Fruit fly (Drosophila melanogaster) whole organism, embryonic: ENCODE results near the gene CG8149.

Source experiments
- CG17829 ChIP-seq: fragments of 200-800 bp; optimal IDR thresholded peaks from 2 replicates; lab custom pipeline; 2019; ENCODE audit warnings: missing biosample characterization, mild to moderate bottlenecking, missing genetic modification characterization, moderate library complexity
- CG31388 ChIP-seq: fragments of 200-800 bp; sonication (Bioruptor generic); optimal IDR thresholded peaks from 2 replicates; lab custom pipeline; 2016; ENCODE audit warnings: missing biosample characterization, missing genetic modification characterization
- HLH3B ChIP-seq: fragments of 200-800 bp; sonication (Bioruptor generic); IDR thresholded peaks from 2 replicates; pipeline ENCODE4 v1.3.6; 2022; ENCODE audit warnings: missing biosample characterization, missing genetic modification characterization
- Hr78 ChIP-seq, 2 experiments: fragments of 200-800 bp in 1 of 2; fragments of >200 bp in 1 of 2; sonication (Bioruptor generic) in 1 of 2; optimal IDR thresholded peaks; 2 replicates each; lab custom pipeline; 2017 to 2019; ENCODE audit warnings: missing biosample characterization in 2 of 2, missing genetic modification characterization in 2 of 2, mild to moderate bottlenecking in 1 of 2, moderate library complexity in 1 of 2
- Vsx1 ChIP-seq: fragments of 200-800 bp; sonication (Bioruptor generic); optimal IDR thresholded peaks from 2 replicates; lab custom pipeline; 2017; ENCODE audit warnings: missing biosample characterization, mild to moderate bottlenecking, missing genetic modification characterization, missing genetic modification reagents
- ems ChIP-seq: fragments of 200-800 bp; sonication (Bioruptor generic); optimal IDR thresholded peaks from 3 replicates; lab custom pipeline; 2016; ENCODE audit warnings: missing biosample characterization, missing genetic modification characterization
- lola ChIP-seq, 3 experiments: fragments of >200 bp in 2 of 3; fragments of 200-800 bp in 1 of 3; sonication (Bioruptor generic) in 1 of 3; optimal IDR thresholded peaks; 2 replicates each; lab custom pipeline; 2017 to 2019; ENCODE audit warnings: missing biosample characterization in 3 of 3, missing genetic modification characterization in 3 of 3, mild to moderate bottlenecking in 1 of 3, moderate library complexity in 1 of 3
- tgo ChIP-seq: fragments of 200-800 bp; sonication (Bioruptor generic); IDR thresholded peaks from 3 replicates; pipeline ENCODE4 v1.3.6; 2022; ENCODE audit warnings: missing biosample characterization, missing genetic modification characterization

DNA sequence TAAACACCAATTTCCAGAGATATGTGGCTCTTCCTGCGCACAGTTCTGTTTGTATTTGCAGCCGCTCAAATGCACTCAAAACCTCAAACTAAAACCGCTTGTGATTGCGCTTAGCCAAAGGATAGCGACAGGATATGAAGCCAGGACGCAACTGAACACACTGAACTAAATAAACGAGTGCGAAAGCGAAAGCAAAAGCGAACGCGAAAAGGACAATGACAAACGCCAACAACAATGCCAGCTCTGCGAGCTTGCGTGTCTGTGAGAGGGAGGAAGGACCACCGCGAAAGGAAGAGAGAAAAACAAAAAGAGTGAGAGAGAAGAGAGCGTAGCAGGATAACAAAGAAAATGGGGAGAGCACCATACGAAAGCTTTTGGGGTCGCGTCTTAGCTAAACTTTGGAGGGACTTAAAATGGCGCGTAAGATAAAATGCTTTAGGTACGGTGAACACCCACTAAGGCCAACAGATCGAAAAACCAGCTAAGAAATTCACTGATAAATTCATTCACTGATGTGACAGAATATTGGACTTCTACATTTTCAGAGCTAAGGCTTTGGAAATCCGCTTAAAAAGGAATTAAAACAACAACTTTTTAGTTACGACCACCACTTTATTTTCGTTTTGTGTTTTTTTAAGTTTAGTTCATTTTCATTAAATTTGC, 43.8 kb upstream of the CG8149 start, which contains the start of gene GstZ2:
- TF ChIP-seq CG31388 (no peak), ems (GFP tag; lab: Kevin White, UChicago) (no peak), Vsx1 (GFP tag; lab: Kevin White, UChicago) (no peak), tgo (GFP tag; lab: Robert Waterston, UW) (no peak), HLH3B (GFP tag; lab: Robert Waterston, UW) (no peak), CG17829 (no peak), lola (GFP tag; optimal IDR thresholded peaks at IDR 0.05; lab: Kevin White, UChicago) (no peak), Hr78 (GFP tag; optimal IDR thresholded peaks at IDR 0.05; lab: Kevin White, UChicago) (no peak)
